Worm (Caenorhabditis elegans): Measurements from ENCODE around the gene scb-1.

ce11 chrV:11083691-11084090, 35.8 kb downstream of the scb-1 start:
- TF ChIP-seq Y53F4B.3 (GFP tag; IDR thresholded peaks at IDR 0.05) (no peak), ztf-22 (GFP tag; optimal IDR thresholded peaks at IDR 0.05) (no peak), F22D6.2 (tag; optimal IDR thresholded peaks at IDR 0.05) (no peak), unc-130 (GFP tag; optimal IDR thresholded peaks at IDR 0.05) (no peak), F37B4.10 (GFP tag; IDR thresholded peaks at IDR 0.05) (no peak), ztf-26 (tag; optimal IDR thresholded peaks at IDR 0.05) (no peak), ama-1 (optimal IDR thresholded peaks at IDR 0.05) (no peak), ama-1 (GFP tag; optimal IDR thresholded peaks at IDR 0.05) (no peak), hrde-1 (tag; optimal IDR thresholded peaks at IDR 0.05; ENCODE audit: borderline replicate concordance) (no peak), Y56A3A.18 (GFP tag; IDR thresholded peaks at IDR 0.05) (no peak), ceh-58 (GFP tag; IDR thresholded peaks at IDR 0.05) (no peak), madf-10 (tag; optimal IDR thresholded peaks at IDR 0.05) (no peak), akir-1 (GFP tag; optimal IDR thresholded peaks at IDR 0.05) (no peak)

Measured in whole organism, young adult.